Worm (Caenorhabditis elegans) whole organism, young adult: ENCODE results near the gene W02B8.1.

Source experiments
- B0261.1 ChIP-seq: sonication (generic microtip); optimal IDR thresholded peaks from 2 replicates; lab custom pipeline; 2016; ENCODE audit warnings: mild to moderate bottlenecking, missing genetic modification characterization, moderate library complexity, missing compliant biosample characterization
- C06A6.2 ChIP-seq: fragments of 200-800 bp; sonication (Bioruptor generic); conservative IDR thresholded peaks from 2 replicates; pipeline ENCODE4 v1.3.6; 2022; ENCODE audit warnings: missing genetic modification characterization, missing compliant biosample characterization
- C17E4.6 ChIP-seq: fragments of 200-800 bp; sonication (Bioruptor generic); IDR thresholded peaks from 2 replicates; pipeline ENCODE4 v1.3.6; 2022; ENCODE audit warnings: missing genetic modification reagents, missing genetic modification characterization, missing compliant biosample characterization
- D2030.7 ChIP-seq: fragments of 200-800 bp; sonication (Bioruptor generic); IDR thresholded peaks from 2 replicates; pipeline ENCODE4 v1.3.6; 2022; ENCODE audit warnings: missing genetic modification reagents, missing genetic modification characterization, missing compliant biosample characterization
- F10E7.11 ChIP-seq: sonication (generic microtip); optimal IDR thresholded peaks from 2 replicates; lab custom pipeline; 2017; ENCODE audit warnings: mild to moderate bottlenecking, missing genetic modification characterization, moderate library complexity, missing compliant biosample characterization
- F23B12.7 ChIP-seq: sonication (generic microtip); optimal IDR thresholded peaks from 2 replicates; lab custom pipeline; 2017; ENCODE audit warnings: missing genetic modification characterization, mild to moderate bottlenecking, missing compliant biosample characterization, antibody characterized with exemption, moderate library complexity; ENCODE audit not compliant: insufficient read depth
- F52B5.7 ChIP-seq: sonication (generic microtip); optimal IDR thresholded peaks from 2 replicates; lab custom pipeline; 2016; ENCODE audit warnings: mild to moderate bottlenecking, missing genetic modification characterization, missing compliant biosample characterization
- K11D2.4 ChIP-seq: fragments of 200-800 bp; sonication (Bioruptor generic); IDR thresholded peaks from 2 replicates; pipeline ENCODE4 v1.3.6; 2022; ENCODE audit warnings: missing genetic modification reagents, missing genetic modification characterization, missing compliant biosample characterization
- Y95B8A.8 ChIP-seq: fragments of 200-800 bp; sonication (Bioruptor generic); IDR thresholded peaks from 2 replicates; pipeline ENCODE4 v1.3.6; 2022; ENCODE audit warnings: missing genetic modification reagents, missing genetic modification characterization, missing compliant biosample characterization
- ama-1 ChIP-seq, 3 experiments: fragments of 150-350 bp in 1 of 3; sonication (generic microtip) in 2 of 3; optimal IDR thresholded peaks; 2 replicates each; lab custom pipeline; 2014 to 2018; ENCODE audit warnings: missing biosample characterization in 2 of 3, missing genetic modification characterization in 2 of 3, missing genetic modification reagents in 2 of 3
- aptf-3 ChIP-seq: fragments of 200-800 bp; sonication (Bioruptor generic); IDR thresholded peaks from 2 replicates; pipeline ENCODE4 v1.3.6; 2022; ENCODE audit warnings: missing genetic modification characterization, missing compliant biosample characterization
- attf-3 ChIP-seq: fragments of 200-800 bp; sonication (Bioruptor generic); conservative IDR thresholded peaks from 2 replicates; pipeline ENCODE4 v1.3.6; 2022; ENCODE audit warnings: missing genetic modification reagents, missing genetic modification characterization, missing compliant biosample characterization
- attf-5 ChIP-seq: fragments of 200-800 bp; sonication (Bioruptor generic); optimal IDR thresholded peaks from 2 replicates; lab custom pipeline; 2018; ENCODE audit warnings: mild to moderate bottlenecking, missing genetic modification characterization, missing compliant biosample characterization
- ceh-100 ChIP-seq: fragments of 200-800 bp; sonication (Bioruptor generic); IDR thresholded peaks from 2 replicates; pipeline ENCODE4 v1.3.6; 2022; ENCODE audit warnings: missing genetic modification reagents, missing genetic modification characterization, missing compliant biosample characterization
- ceh-79 ChIP-seq: sonication (generic microtip); optimal IDR thresholded peaks from 2 replicates; lab custom pipeline; 2017; ENCODE audit warnings: mild to moderate bottlenecking, missing genetic modification characterization, missing compliant biosample characterization
- ekl-4 ChIP-seq: fragments of 200-800 bp; sonication (Bioruptor generic); IDR thresholded peaks from 2 replicates; pipeline ENCODE4 v1.3.6; 2022; ENCODE audit warnings: missing genetic modification reagents, missing genetic modification characterization, missing compliant biosample characterization
- fkh-3 ChIP-seq: sonication (generic microtip); optimal IDR thresholded peaks from 2 replicates; lab custom pipeline; 2016; ENCODE audit warnings: mild to moderate bottlenecking, missing genetic modification characterization, missing compliant biosample characterization
- hlh-26 ChIP-seq: fragments of 200-800 bp; sonication (Bioruptor generic); conservative IDR thresholded peaks from 2 replicates; pipeline ENCODE4 v1.3.6; 2022; ENCODE audit warnings: missing genetic modification reagents, missing genetic modification characterization, missing compliant biosample characterization
- hmg-20 ChIP-seq: fragments of 200-800 bp; sonication (Bioruptor generic); IDR thresholded peaks from 2 replicates; pipeline ENCODE4 v1.3.6; 2022; ENCODE audit warnings: missing genetic modification reagents, missing genetic modification characterization, missing compliant biosample characterization
- lir-1 ChIP-seq: fragments of 200-800 bp; sonication (Bioruptor generic); conservative IDR thresholded peaks from 2 replicates; pipeline ENCODE4 v1.3.6; 2022; ENCODE audit warnings: missing genetic modification reagents, missing genetic modification characterization, missing compliant biosample characterization
- lsl-1 ChIP-seq: fragments of 200-800 bp; sonication (Bioruptor generic); optimal IDR thresholded peaks from 2 replicates; lab custom pipeline; 2018; ENCODE audit warnings: mild to moderate bottlenecking, missing genetic modification characterization, moderate library complexity, missing compliant biosample characterization
- lsy-27 ChIP-seq: sonication (generic microtip); optimal IDR thresholded peaks from 2 replicates; lab custom pipeline; 2017; ENCODE audit warnings: missing genetic modification characterization, mild to moderate bottlenecking, missing compliant biosample characterization, antibody characterized with exemption, missing genotype, borderline replicate concordance; ENCODE audit not compliant: insufficient read depth
- madf-10 ChIP-seq: sonication (generic microtip); optimal IDR thresholded peaks from 2 replicates; lab custom pipeline; 2016; ENCODE audit warnings: mild to moderate bottlenecking, missing genetic modification characterization, missing compliant biosample characterization
- mel-28 ChIP-seq: sonication (generic microtip); optimal IDR thresholded peaks from 2 replicates; lab custom pipeline; 2016; ENCODE audit warnings: borderline replicate concordance, mild to moderate bottlenecking, missing genetic modification characterization, missing compliant biosample characterization
- nfya-1 ChIP-seq: sonication (generic microtip); optimal IDR thresholded peaks from 2 replicates; lab custom pipeline; 2017; ENCODE audit warnings: antibody characterized with exemption, missing compliant biosample characterization, missing genetic modification characterization, borderline replicate concordance; ENCODE audit not compliant: insufficient read depth
- nfyb-1 ChIP-seq: fragments of 200-800 bp; sonication (Bioruptor generic); IDR thresholded peaks from 2 replicates; pipeline ENCODE4 v1.3.6; 2022; ENCODE audit warnings: missing genetic modification reagents, missing genetic modification characterization, missing compliant biosample characterization
- pbrm-1 ChIP-seq: fragments of 200-800 bp; sonication (Bioruptor generic); IDR thresholded peaks from 2 replicates; pipeline ENCODE4 v1.3.6; 2022; ENCODE audit warnings: missing genetic modification reagents, missing genetic modification characterization, missing compliant biosample characterization
- rec-8 ChIP-seq, 2 experiments: sonication (generic microtip); optimal IDR thresholded peaks; 2 replicates each; lab custom pipeline; 2016; ENCODE audit warnings: mild to moderate bottlenecking in 2 of 2, missing genetic modification characterization in 2 of 2, missing genetic modification reagents in 2 of 2, missing genotype in 2 of 2, missing biosample characterization in 1 of 2, missing compliant biosample characterization in 1 of 2, moderate library complexity in 1 of 2
- snpc-4 ChIP-seq, 5 experiments: fragments of 150-350 bp in 1 of 5; sonication (generic microtip) in 4 of 5; optimal IDR thresholded peaks; 2 replicates each; lab custom pipeline; 2014 to 2018; ENCODE audit warnings: missing genetic modification characterization in 5 of 5, missing biosample characterization in 3 of 5, antibody characterized with exemption in 2 of 5, mild to moderate bottlenecking in 2 of 5, missing compliant biosample characterization in 2 of 5, missing genotype in 2 of 5, moderate library complexity in 2 of 5, missing genetic modification reagents in 1 of 5
- somi-1 ChIP-seq: fragments of 200-800 bp; sonication (Bioruptor generic); optimal IDR thresholded peaks from 2 replicates; lab custom pipeline; 2018; ENCODE audit warnings: mild to moderate bottlenecking, missing genetic modification characterization, missing compliant biosample characterization
- tbp1 ChIP-seq: fragments of 200-800 bp; sonication (Bioruptor generic); optimal IDR thresholded peaks from 2 replicates; lab custom pipeline; 2018; ENCODE audit warnings: mild to moderate bottlenecking, missing genetic modification characterization, missing compliant biosample characterization
- tlf-1 ChIP-seq: fragments of 200-800 bp; sonication (Bioruptor generic); optimal IDR thresholded peaks from 2 replicates; lab custom pipeline; 2018; ENCODE audit warnings: mild to moderate bottlenecking, missing genetic modification characterization, missing compliant biosample characterization
- zfh-2 ChIP-seq: fragments of 200-800 bp; sonication (Bioruptor generic); conservative IDR thresholded peaks from 2 replicates; pipeline ENCODE4 v1.3.6; 2022; ENCODE audit warnings: missing genetic modification reagents, missing genetic modification characterization, missing compliant biosample characterization
- ztf-22 ChIP-seq: fragments of 200-800 bp; sonication (Bioruptor generic); optimal IDR thresholded peaks from 2 replicates; lab custom pipeline; 2018; ENCODE audit warnings: mild to moderate bottlenecking, missing genetic modification characterization, moderate library complexity, missing compliant biosample characterization
- ztf-3 ChIP-seq: fragments of 200-800 bp; sonication (Bioruptor generic); optimal IDR thresholded peaks from 2 replicates; lab custom pipeline; 2018; ENCODE audit warnings: mild to moderate bottlenecking, missing genetic modification characterization, missing compliant biosample characterization

The W02B8.1 gene

ce11 chrII:13935907-13936306 is 34.0 kb upstream of the W02B8.1 start:
- TF ChIP-seq ztf-3 (no peak), nfyb-1 (GFP tag; lab: Robert Waterston, UW) (no peak), D2030.7 (no peak), F23B12.7 (no peak)

- TF ChIP-seq ekl-4 (no peak), ceh-100 (GFP tag; lab: Robert Waterston, UW) (no peak), F10E7.11 (tag; lab: Kevin White, UChicago) (no peak), ama-1 (optimal IDR thresholded peaks at IDR 0.05; lab: Kevin White, UChicago) (no peak), ama-1 (GFP tag; optimal IDR thresholded peaks at IDR 0.05; lab: Kevin White, UChicago) (no peak), tbp1 (GFP tag; lab: Kevin White, UChicago) (no peak), K11D2.4 (GFP tag; lab: Robert Waterston, UW) (no peak), C17E4.6 (GFP tag; lab: Robert Waterston, UW) (no peak), ztf-22 (GFP tag; lab: Kevin White, UChicago) (no peak), lsl-1 (GFP tag; lab: Kevin White, UChicago) (no peak)
Observed at ce11 chrII:13933534-13933933, 31.6 kb upstream of the W02B8.1 start.

- TF ChIP-seq lir-1 (GFP tag; lab: Robert Waterston, UW) (no peak), aptf-3 (no peak), nfya-1 (no peak), rec-8 (tag; optimal IDR thresholded peaks at IDR 0.05; lab: Kevin White, UChicago) (no peak), attf-5 (GFP tag; lab: Kevin White, UChicago) (no peak), ceh-79 (tag; lab: Kevin White, UChicago) (no peak), attf-3 (GFP tag; lab: Robert Waterston, UW) (no peak), tlf-1 (no peak), madf-10 (no peak), mel-28 (tag; lab: Kevin White, UChicago) (no peak), C06A6.2 (GFP tag; lab: Robert Waterston, UW) (no peak)
Observed at ce11 chrII:13931944-13932343, 30.0 kb upstream of the W02B8.1 start, which contains the start of gene hot-3. Gene hot-3 (minus strand): TSS chrII:13932044.

ce11 chrII:13924909-13925308 is 23.0 kb upstream of the W02B8.1 start, which contains the start of gene mltn-5:
Gene mltn-5 (plus strand): TSS chrII:13925209.
- TF ChIP-seq Y95B8A.8 = no peak
- TF ChIP-seq somi-1 = no peak
- no peak for TF ChIP-seq F52B5.7 (tag; lab: Kevin White, UChicago)
- no peak for TF ChIP-seq lsy-27
- TF ChIP-seq ztf-3 = no peak
- TF ChIP-seq B0261.1 = no peak
- no peak for TF ChIP-seq hlh-26 (GFP tag; lab: Robert Waterston, UW)
- no peak for TF ChIP-seq F10E7.11 (tag; lab: Kevin White, UChicago)
- no peak for TF ChIP-seq pbrm-1

ce11 chrII:13919100-13919499 is 17.2 kb upstream of the W02B8.1 start:
- no peak for TF ChIP-seq attf-3 (GFP tag; lab: Robert Waterston, UW)
- peak; percentile 79 for TF ChIP-seq zfh-2 (GFP tag; lab: Robert Waterston, UW)
- no peak for TF ChIP-seq hmg-20 (GFP tag; lab: Robert Waterston, UW)
- peak; percentile 31 for TF ChIP-seq fkh-3 (tag; lab: Kevin White, UChicago)
- TF ChIP-seq snpc-4 (GFP tag; optimal IDR thresholded peaks at IDR 0.05; lab: Kevin White, UChicago) = no peak
- no peak for TF ChIP-seq snpc-4 (tag; optimal IDR thresholded peaks at IDR 0.05; lab: Kevin White, UChicago)
